Fruit fly (Drosophila melanogaster) Kc167 (cell line): ENCODE data around the gene cue.

ENCODE experiments used
- Myc ChIP-seq: fragments of >200 bp; optimal IDR thresholded peaks from 2 replicates; lab custom pipeline; 2017; ENCODE audit warnings: missing external identifiers
- Sin3A ChIP-seq: fragments of >200 bp; optimal IDR thresholded peaks from 2 replicates; lab custom pipeline; 2018; ENCODE audit warnings: missing external identifiers
- h ChIP-seq: fragments of >200 bp; optimal IDR thresholded peaks from 3 replicates; lab custom pipeline; 2018; ENCODE audit warnings: missing external identifiers
- insv ChIP-seq: fragments of >200 bp; optimal IDR thresholded peaks from 3 replicates; lab custom pipeline; 2018; ENCODE audit warnings: missing external identifiers
- psq ChIP-seq: fragments of >200 bp; optimal IDR thresholded peaks from 2 replicates; lab custom pipeline; 2017; ENCODE audit warnings: missing external identifiers
- ttk ChIP-seq: sonication (Bioruptor generic); optimal IDR thresholded peaks from 2 replicates; lab custom pipeline; 2017; ENCODE audit warnings: missing external identifiers

cue gene

dm6 chr3L:1516631-1517273 lies at the start of gene cue:
Gene cue, minus strand, starts transcription at chr3L:1517271.
- no peak for TF ChIP-seq psq (lab: Kevin White, UChicago)
- no peak for TF ChIP-seq insv
- TF ChIP-seq Myc (lab: Kevin White, UChicago) = no peak
- TF ChIP-seq Sin3A (lab: Kevin White, UChicago) = no peak
- no peak for TF ChIP-seq ttk (lab: Kevin White, UChicago)
- no peak for TF ChIP-seq h (lab: Kevin White, UChicago)

dm6 chr3L:1565092-1565491 lies 48.0 kb upstream of the cue start, which contains the start of gene CG12003:
Gene CG12003, plus strand, starts transcription at chr3L:1565392.
- TF ChIP-seq ttk (lab: Kevin White, UChicago) = no peak
- no peak for TF ChIP-seq Myc (lab: Kevin White, UChicago)
- no peak for TF ChIP-seq h (lab: Kevin White, UChicago)
- no peak for TF ChIP-seq insv
- TF ChIP-seq Sin3A (lab: Kevin White, UChicago) = no peak
- no peak for TF ChIP-seq psq (lab: Kevin White, UChicago)

dm6 chr3L:1558178-1558788 lies 41.2 kb upstream of the cue start, which contains the start of the genes Pex10 and CG12099:
Gene Pex10, plus strand, starts transcription at chr3L:1558228.
Gene CG12099, minus strand, starts transcription at chr3L:1558484.
- TF ChIP-seq Myc (lab: Kevin White, UChicago) (no peak), ttk (lab: Kevin White, UChicago) (no peak), Sin3A (lab: Kevin White, UChicago) (no peak), h (lab: Kevin White, UChicago) (no peak), insv (no peak), psq (lab: Kevin White, UChicago) (no peak)

- TF ChIP-seq h (lab: Kevin White, UChicago) = no peak
- no peak for TF ChIP-seq Sin3A (lab: Kevin White, UChicago)
- TF ChIP-seq psq (lab: Kevin White, UChicago) = no peak
- no peak for TF ChIP-seq insv
- no peak for TF ChIP-seq Myc (lab: Kevin White, UChicago)
- no peak for TF ChIP-seq ttk (lab: Kevin White, UChicago)
Measured at dm6 chr3L:1553193-1553592, 36.1 kb upstream of the cue start, which contains the start of gene Pcyt2. Gene Pcyt2, plus strand, starts transcription at chr3L:1553493.

DNA sequence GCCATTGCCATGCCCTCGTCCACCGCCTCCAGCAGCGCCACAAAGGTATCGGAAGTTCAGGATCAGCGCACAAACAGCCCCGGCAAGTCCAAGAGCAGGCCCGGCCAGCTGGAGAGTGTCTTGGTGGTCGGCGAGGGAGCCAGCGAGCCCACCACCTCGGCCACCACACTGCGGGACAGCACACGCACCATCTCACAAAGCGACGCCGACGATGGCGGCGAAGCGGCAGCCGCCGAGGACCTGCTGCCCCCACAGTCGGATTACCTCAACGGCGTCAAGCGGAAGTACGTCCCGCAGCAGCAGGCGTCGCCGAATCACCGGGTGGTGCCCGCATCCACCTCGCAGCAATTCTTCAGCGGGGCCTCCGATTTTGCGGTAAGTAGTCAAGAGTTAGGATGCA lies 33.8 kb upstream of the cue start:
- no peak for TF ChIP-seq Sin3A (lab: Kevin White, UChicago)
- TF ChIP-seq ttk (lab: Kevin White, UChicago) = no peak

- TF ChIP-seq insv = no peak
- no peak for TF ChIP-seq psq (lab: Kevin White, UChicago)
Measured at dm6 chr3L:1549634-1550071, 32.6 kb upstream of the cue start.

DNA sequence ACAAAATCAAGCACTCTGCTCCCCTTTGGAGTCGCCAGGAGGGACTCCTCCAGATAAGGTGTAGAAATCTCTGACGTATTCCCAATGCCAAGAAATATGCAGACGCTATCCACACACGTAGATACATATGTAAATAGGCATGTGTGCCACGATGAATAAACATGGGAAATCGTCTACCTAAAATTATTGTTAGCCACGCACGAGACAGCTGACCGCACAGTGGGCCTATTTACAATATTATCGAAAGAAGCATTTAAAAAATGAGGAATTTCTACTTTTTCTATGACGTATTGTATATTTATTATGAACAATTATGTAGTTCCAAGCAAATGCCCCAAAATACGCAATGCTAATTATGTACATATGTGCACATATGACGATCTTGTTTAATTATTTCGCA lies 32.1 kb upstream of the cue start:
- TF ChIP-seq Myc (lab: Kevin White, UChicago) = no peak

DNA sequence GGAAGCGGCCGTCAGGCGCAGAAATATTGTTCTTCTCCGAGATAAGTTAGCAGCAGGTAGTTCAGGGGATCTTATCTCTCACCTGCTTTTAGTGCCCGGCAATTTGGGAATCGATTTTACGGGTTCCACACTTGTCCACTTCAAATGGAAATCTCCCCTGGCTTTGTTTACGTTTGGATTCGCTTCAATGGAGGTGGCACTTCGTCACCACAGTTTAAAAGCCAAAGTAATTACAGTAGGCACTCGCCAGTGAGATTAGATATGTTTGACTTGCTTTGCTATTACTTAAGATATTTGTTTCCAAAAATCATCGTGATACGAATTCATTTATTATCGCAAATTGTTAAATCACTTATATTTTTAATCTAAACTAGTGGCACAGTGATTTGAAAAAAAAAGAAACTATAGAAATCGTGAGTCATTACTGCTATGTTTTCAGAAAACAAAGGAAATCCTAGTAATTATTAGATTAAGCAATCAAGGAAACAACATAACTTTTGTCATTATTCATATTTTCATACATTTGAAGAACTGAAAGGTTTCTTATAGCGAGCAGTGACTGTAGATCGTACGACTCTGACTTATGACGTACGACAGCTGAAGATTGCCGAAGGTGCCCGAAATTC lies 31.4 kb upstream of the cue start:
- TF ChIP-seq Myc (lab: Kevin White, UChicago) = no peak
- no peak for TF ChIP-seq psq (lab: Kevin White, UChicago)
- TF ChIP-seq Sin3A (lab: Kevin White, UChicago) = no peak

DNA sequence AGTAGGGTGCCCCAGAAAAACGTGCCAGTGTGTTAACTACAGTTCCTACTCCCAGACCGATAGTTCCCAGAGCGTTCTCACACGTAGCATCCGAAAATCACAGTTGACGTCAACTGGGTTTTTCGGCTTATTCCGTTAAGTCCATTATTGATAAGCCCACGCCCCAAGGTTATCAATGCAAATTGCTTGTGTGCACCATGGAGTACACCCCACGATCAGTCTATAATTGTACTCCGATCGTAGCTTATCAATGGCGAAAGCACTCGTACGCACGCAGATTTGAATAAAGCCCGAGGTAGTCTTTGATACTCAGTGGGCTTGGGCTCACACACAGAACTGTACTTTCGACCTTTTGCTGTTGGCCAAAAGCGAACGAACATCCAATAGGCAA lies 30.0 kb upstream of the cue start:
- TF ChIP-seq h (lab: Kevin White, UChicago) = no peak
- TF ChIP-seq Sin3A (lab: Kevin White, UChicago) = no peak
- TF ChIP-seq psq (lab: Kevin White, UChicago) = no peak
- TF ChIP-seq insv = no peak
- no peak for TF ChIP-seq ttk (lab: Kevin White, UChicago)
- no peak for TF ChIP-seq Myc (lab: Kevin White, UChicago)

DNA sequence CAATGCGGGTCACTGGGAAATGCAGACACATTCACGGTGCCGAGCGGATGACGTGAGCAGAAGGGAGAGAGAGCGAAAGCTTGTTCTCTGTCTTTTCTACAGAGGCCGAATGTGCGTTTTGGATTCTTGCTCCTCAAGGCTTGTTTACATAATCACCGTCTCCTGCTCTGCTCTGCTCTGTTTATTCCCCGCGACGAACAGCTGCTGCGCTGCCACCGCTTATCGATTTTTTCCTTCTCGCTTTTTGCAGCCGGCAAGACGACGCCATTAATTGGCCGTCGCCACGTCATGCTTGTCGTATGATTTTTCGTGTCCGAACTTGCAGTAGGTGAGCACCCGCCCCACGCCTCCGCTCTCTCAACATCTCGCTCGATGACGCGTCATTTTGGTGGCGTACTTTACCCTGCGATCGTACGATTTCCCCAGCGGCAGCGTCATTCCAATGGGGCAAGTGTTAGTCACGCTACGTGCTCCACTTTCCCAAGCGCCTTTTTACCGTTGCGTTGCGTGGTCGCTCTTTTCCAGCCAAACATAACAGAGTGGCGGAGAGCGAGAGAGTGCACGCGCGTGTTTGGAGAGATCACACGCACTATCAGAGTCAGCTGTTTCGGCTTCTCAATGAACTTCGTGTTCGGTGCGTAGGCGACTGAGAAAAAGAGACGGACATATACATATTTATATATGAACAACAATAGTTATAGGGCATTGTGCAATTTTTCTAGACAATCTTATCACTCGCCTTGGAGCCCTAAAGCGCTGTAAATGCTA lies 29.5 kb upstream of the cue start:
- TF ChIP-seq h (lab: Kevin White, UChicago) = no peak
- TF ChIP-seq insv = no peak
- TF ChIP-seq psq (lab: Kevin White, UChicago) = no peak
- no peak for TF ChIP-seq Sin3A (lab: Kevin White, UChicago)
- TF ChIP-seq Myc (lab: Kevin White, UChicago) = no peak
- TF ChIP-seq ttk (lab: Kevin White, UChicago) = no peak

DNA sequence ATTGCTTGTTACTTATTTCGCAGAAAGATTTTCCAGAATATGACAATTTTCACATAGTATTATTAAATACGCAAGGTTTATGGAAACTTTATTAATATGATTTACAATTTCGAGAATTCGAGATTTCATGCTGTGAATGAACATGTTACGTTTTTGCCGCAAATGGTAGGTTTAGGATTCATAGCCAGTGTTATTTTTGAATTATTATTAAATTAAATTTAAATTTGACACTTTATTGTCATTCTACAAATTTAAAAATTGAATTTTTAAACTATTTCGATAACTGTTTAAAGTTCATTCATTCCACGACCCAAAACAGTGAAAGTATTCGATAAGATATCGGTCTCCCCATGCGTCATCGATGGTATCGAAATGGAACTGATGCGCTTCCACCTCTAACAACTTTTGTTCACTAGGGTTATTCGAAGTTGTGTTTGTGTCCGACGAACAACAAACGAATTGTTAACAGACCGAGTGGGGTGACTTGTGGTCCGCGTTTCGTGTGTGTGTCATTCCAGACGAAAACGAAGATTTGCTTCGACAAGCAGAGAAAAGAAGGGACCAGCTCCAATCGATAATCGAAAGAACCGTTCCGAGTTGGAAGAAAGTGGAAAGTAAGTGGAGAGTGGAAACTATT lies 28.7 kb upstream of the cue start, which contains the start of the genes CG32313 and Pcyt1:
TSS of gene CG32313 (minus strand) at position 51 of the 637 bp plus-strand sequence.
TSS of gene Pcyt1 (plus strand) at position 400 of the 637 bp plus-strand sequence.
- TF ChIP-seq psq (lab: Kevin White, UChicago) (peak; percentile 72), h (lab: Kevin White, UChicago) (no peak), Myc (lab: Kevin White, UChicago) (no peak)
